Fruit fly (Drosophila melanogaster) whole organism, adult: ENCODE results near the gene asun.
A peak's percentile ranks its signal among the peaks of the same experiment; 100 is the strongest.

Experiments
- CG11617 ChIP-seq: fragments of 200-800 bp; sonication (Bioruptor generic); optimal IDR thresholded peaks from 2 replicates; lab custom pipeline; 2017; ENCODE audit warnings: mild to moderate bottlenecking, missing biosample characterization, missing genetic modification reagents, missing genetic modification characterization
- CG12768 ChIP-seq: fragments of 200-800 bp; sonication (Bioruptor generic); optimal IDR thresholded peaks from 2 replicates; lab custom pipeline; 2017; ENCODE audit warnings: missing biosample characterization, missing genetic modification characterization, mild to moderate bottlenecking, moderate library complexity, missing genetic modification reagents
- CG14711 ChIP-seq: fragments of 200-800 bp; sonication (Bioruptor generic); optimal IDR thresholded peaks from 2 replicates; lab custom pipeline; 2018; ENCODE audit warnings: missing biosample characterization, mild to moderate bottlenecking, missing genetic modification characterization, moderate library complexity
- CG1620 ChIP-seq: fragments of 200-800 bp; sonication (Bioruptor generic); optimal IDR thresholded peaks from 2 replicates; lab custom pipeline; 2016; ENCODE audit warnings: missing biosample characterization, missing genetic modification characterization
- CG33017 ChIP-seq: fragments of 200-800 bp; sonication (Bioruptor generic); optimal IDR thresholded peaks from 2 replicates; lab custom pipeline; 2018; ENCODE audit warnings: missing biosample characterization, mild to moderate bottlenecking, missing genetic modification characterization, moderate library complexity
- CG5204 ChIP-seq: fragments of 200-800 bp; sonication (Bioruptor generic); optimal IDR thresholded peaks from 2 replicates; lab custom pipeline; 2016; ENCODE audit warnings: missing biosample characterization, missing genetic modification characterization
- CG7045 ChIP-seq: fragments of 200-800 bp; sonication (Bioruptor generic); optimal IDR thresholded peaks from 2 replicates; lab custom pipeline; 2017; ENCODE audit warnings: missing biosample characterization, mild to moderate bottlenecking, missing genetic modification characterization
- CG7101 ChIP-seq: fragments of 200-800 bp; sonication (Bioruptor generic); optimal IDR thresholded peaks from 2 replicates; lab custom pipeline; 2018; ENCODE audit warnings: missing biosample characterization, mild to moderate bottlenecking, missing genetic modification characterization, moderate library complexity
- Clk ChIP-seq: fragments of 200-800 bp; sonication (Bioruptor generic); optimal IDR thresholded peaks from 2 replicates; lab custom pipeline; 2017; ENCODE audit warnings: missing biosample characterization, missing genetic modification characterization
- Crg-1 ChIP-seq: fragments of 200-800 bp; sonication (Bioruptor generic); optimal IDR thresholded peaks from 2 replicates; lab custom pipeline; 2016; ENCODE audit warnings: missing biosample characterization, missing genetic modification characterization
- Hr96 ChIP-seq: fragments of 200-800 bp; sonication (Bioruptor generic); optimal IDR thresholded peaks from 2 replicates; lab custom pipeline; 2016; ENCODE audit warnings: missing biosample characterization, missing genetic modification characterization
- Mnt ChIP-seq: fragments of 200-800 bp; sonication (Bioruptor generic); optimal IDR thresholded peaks from 2 replicates; lab custom pipeline; 2016; ENCODE audit warnings: missing biosample characterization, mild to moderate bottlenecking, missing genetic modification characterization
- bab1 ChIP-seq: fragments of 200-800 bp; sonication (Bioruptor generic); optimal IDR thresholded peaks from 3 replicates; lab custom pipeline; 2019; ENCODE audit warnings: missing biosample characterization, mild to moderate bottlenecking, missing genetic modification characterization, moderate library complexity
- cic ChIP-seq: fragments of 200-800 bp; sonication (Bioruptor generic); optimal IDR thresholded peaks from 2 replicates; lab custom pipeline; 2017; ENCODE audit warnings: missing biosample characterization, mild to moderate bottlenecking, missing genetic modification characterization, moderate library complexity
- cnc ChIP-seq, 2 experiments: fragments of >200 bp; optimal IDR thresholded peaks; 2 replicates each; lab custom pipeline; 2017
- kay ChIP-seq: fragments of 200-800 bp; sonication (Bioruptor generic); peaks from one replicate; lab custom pipeline; 2016; ENCODE audit warnings: missing biosample characterization, missing genetic modification characterization, borderline replicate concordance
- ovo ChIP-seq: fragments of 200-800 bp; sonication (Bioruptor generic); optimal IDR thresholded peaks from 2 replicates; lab custom pipeline; 2016; ENCODE audit warnings: missing biosample characterization, missing genetic modification characterization
- pad ChIP-seq: fragments of 200-800 bp; sonication (Bioruptor generic); optimal IDR thresholded peaks from 3 replicates; lab custom pipeline; 2017; ENCODE audit warnings: missing biosample characterization, missing genetic modification characterization, mild to moderate bottlenecking, moderate library complexity, missing genetic modification reagents
- tj ChIP-seq: fragments of 200-800 bp; sonication (Bioruptor generic); optimal IDR thresholded peaks from 3 replicates; lab custom pipeline; 2017; ENCODE audit warnings: missing biosample characterization, mild to moderate bottlenecking, missing genetic modification characterization, moderate library complexity
- toe ChIP-seq: fragments of 200-800 bp; sonication (Bioruptor generic); optimal IDR thresholded peaks from 2 replicates; lab custom pipeline; 2016; ENCODE audit warnings: missing biosample characterization, missing genetic modification characterization

The asun gene

dm6 chr3R:16239304-16239703 is 24.8 kb upstream of the asun start:
- TF ChIP-seq CG12768, result peak; percentile 23
- TF ChIP-seq toe (GFP tag; lab: Kevin White, UChicago), result no peak

- no peak for TF ChIP-seq CG14711
- TF ChIP-seq CG11617, result no peak
- TF ChIP-seq CG33017 (tag; lab: Kevin White, UChicago), result no peak
- TF ChIP-seq Hr96 (GFP tag; lab: Kevin White, UChicago), result no peak
- no peak for TF ChIP-seq Clk
- no peak for TF ChIP-seq cic
- TF ChIP-seq bab1 (GFP tag; lab: Kevin White, UChicago), result no peak
Observed at dm6 chr3R:16240478-16241101, 23.5 kb upstream of the asun start.

- TF ChIP-seq cnc (optimal IDR thresholded peaks at IDR 0.05; lab: Kevin White, UChicago), result peak in 1 of 2 experiments; percentile 76
- TF ChIP-seq cic, result peak; percentile 96
- peak; percentile 39 for TF ChIP-seq Hr96 (GFP tag; lab: Kevin White, UChicago)
- TF ChIP-seq CG1620 (GFP tag; lab: Kevin White, UChicago), result peak; percentile 1
- TF ChIP-seq CG11617, result no peak
- peak; percentile 97 for TF ChIP-seq kay (GFP tag; lab: Kevin White, UChicago)
- TF ChIP-seq Mnt (GFP tag; lab: Kevin White, UChicago), result peak; percentile 93
- TF ChIP-seq CG33017 (tag; lab: Kevin White, UChicago), result peak; percentile 24
- TF ChIP-seq Crg-1 (GFP tag; lab: Kevin White, UChicago), result no peak
- peak; percentile 89 for TF ChIP-seq CG12768
- TF ChIP-seq bab1 (GFP tag; lab: Kevin White, UChicago), result peak; percentile 79
- TF ChIP-seq toe (GFP tag; lab: Kevin White, UChicago), result peak; percentile 81
- TF ChIP-seq CG5204 (GFP tag; lab: Kevin White, UChicago), result no peak
- TF ChIP-seq Clk, result no peak
- peak; percentile 84 for TF ChIP-seq tj
- peak; percentile 69 for TF ChIP-seq CG14711
- peak; percentile 54 for TF ChIP-seq ovo (GFP tag; lab: Kevin White, UChicago)
- no peak for TF ChIP-seq CG7045 (GFP tag; lab: Kevin White, UChicago)
- TF ChIP-seq CG7101 (tag; lab: Kevin White, UChicago), result peak; percentile 38
Observed at dm6 chr3R:16241102-16241779, 22.8 kb upstream of the asun start.

- peak; percentile 44 for TF ChIP-seq toe (GFP tag; lab: Kevin White, UChicago)
- TF ChIP-seq CG5204 (GFP tag; lab: Kevin White, UChicago), result peak; percentile 49
- TF ChIP-seq CG14711, result no peak
Observed at dm6 chr3R:16241822-16242221, 22.2 kb upstream of the asun start.

dm6 chr3R:16242461-16242934 is 21.6 kb upstream of the asun start:
- peak; percentile 93 for TF ChIP-seq CG12768
- TF ChIP-seq Mnt (GFP tag; lab: Kevin White, UChicago), result peak; percentile 89
- peak; percentile 83 for TF ChIP-seq Hr96 (GFP tag; lab: Kevin White, UChicago)
- TF ChIP-seq CG11617, result peak; percentile 57
- TF ChIP-seq bab1 (GFP tag; lab: Kevin White, UChicago), result peak; percentile 71
- peak; percentile 82 for TF ChIP-seq ovo (GFP tag; lab: Kevin White, UChicago)
- TF ChIP-seq CG1620 (GFP tag; lab: Kevin White, UChicago), result peak; percentile 42
- TF ChIP-seq Clk, result peak; percentile 70
- TF ChIP-seq Crg-1 (GFP tag; lab: Kevin White, UChicago), result peak; percentile 82
- TF ChIP-seq kay (GFP tag; lab: Kevin White, UChicago), result no peak
- TF ChIP-seq CG14711, result peak; percentile 47
- TF ChIP-seq cic, result peak; percentile 98
- TF ChIP-seq CG7045 (GFP tag; lab: Kevin White, UChicago), result no peak
- peak; percentile 91 for TF ChIP-seq pad (GFP tag; lab: Kevin White, UChicago)
- peak; percentile 46 for TF ChIP-seq CG7101 (tag; lab: Kevin White, UChicago)
- TF ChIP-seq CG33017 (tag; lab: Kevin White, UChicago), result peak; percentile 75
- no peak for TF ChIP-seq cnc (optimal IDR thresholded peaks at IDR 0.05; lab: Kevin White, UChicago)
- TF ChIP-seq CG5204 (GFP tag; lab: Kevin White, UChicago), result peak; percentile 31
- TF ChIP-seq toe (GFP tag; lab: Kevin White, UChicago), result peak; percentile 15
- peak; percentile 93 for TF ChIP-seq tj

dm6 chr3R:16244241-16244977 is 19.7 kb upstream of the asun start:
- TF ChIP-seq ovo (GFP tag; lab: Kevin White, UChicago) (no peak), tj (peak; percentile 60), cic (peak; percentile 42), Crg-1 (GFP tag; lab: Kevin White, UChicago) (peak; percentile 15), bab1 (GFP tag; lab: Kevin White, UChicago) (no peak), CG12768 (peak; percentile 42)
